Fruit fly (Drosophila melanogaster) whole organism, larva: Measurements from ENCODE around the gene D2hgdh.

Experiments used
- noc ChIP-seq: fragments of 200-800 bp; sonication (Bioruptor generic); optimal IDR thresholded peaks from 3 replicates; lab custom pipeline; 2019; ENCODE audit warnings: missing biosample characterization, mild to moderate bottlenecking, missing genetic modification characterization, moderate library complexity

The D2hgdh gene

dm6 chrX:2175956-2176469, 34.7 kb downstream of the D2hgdh start, which contains the start of gene Cyp4d2:
Gene Cyp4d2, plus strand, starts transcription at chrX:2176006.
- no peak for TF ChIP-seq noc (tag; lab: Kevin White, UChicago)

dm6 chrX:2178802-2179201, 37.5 kb downstream of the D2hgdh start, which contains the start of gene Cyp4ae1:
Gene Cyp4ae1, plus strand, starts transcription at chrX:2179007.
- TF ChIP-seq noc (tag; lab: Kevin White, UChicago) = no peak

- no peak for TF ChIP-seq noc (tag; lab: Kevin White, UChicago)
Observed at dm6 chrX:2180750-2181261, 39.5 kb downstream of the D2hgdh start, which contains the start of gene pn. Gene pn, plus strand, starts transcription at chrX:2181211.

- TF ChIP-seq noc (tag; lab: Kevin White, UChicago) = peak; percentile 36
Observed at dm6 chrX:2184563-2184962, 43.3 kb downstream of the D2hgdh start, which contains the start of the genes Nmd3 and CG17776. Gene Nmd3, minus strand, starts transcription at chrX:2184668. Gene CG17776, plus strand, starts transcription at chrX:2184725.

dm6 chrX:2186555-2186954, 45.3 kb downstream of the D2hgdh start, which contains the start of gene CG17777:
Gene CG17777, plus strand, starts transcription at chrX:2186855.
- TF ChIP-seq noc (tag; lab: Kevin White, UChicago) = no peak

dm6 chrX:2187520-2187919, 46.2 kb downstream of the D2hgdh start, which contains the start of gene CG3457:
Gene CG3457, plus strand, starts transcription at chrX:2187820.
- TF ChIP-seq noc (tag; lab: Kevin White, UChicago) = no peak

- TF ChIP-seq noc (tag; lab: Kevin White, UChicago) = no peak
Observed at dm6 chrX:2188888-2189287, 47.6 kb downstream of the D2hgdh start, which contains the start of gene Mct1. Gene Mct1, plus strand, starts transcription at chrX:2189188.

- TF ChIP-seq noc (tag; lab: Kevin White, UChicago) = no peak
Observed at dm6 chrX:2191896-2192295, 50.6 kb downstream of the D2hgdh start.

dm6 chrX:2193158-2193557, 51.9 kb downstream of the D2hgdh start:
- no peak for TF ChIP-seq noc (tag; lab: Kevin White, UChicago)

- no peak for TF ChIP-seq noc (tag; lab: Kevin White, UChicago)
Observed at dm6 chrX:2193809-2194207, 52.5 kb downstream of the D2hgdh start, which contains the start of gene CG14053. Gene CG14053, minus strand, starts transcription at chrX:2193909.
